Worm (Caenorhabditis elegans): Measurements from ENCODE around the gene T02B11.6.
A peak's percentile ranks its signal among the peaks of the same experiment; 100 is the strongest.
"Not testable (repeated sequence)": the region's sequence is repeated elsewhere in the genome, so short reads cannot be mapped to it uniquely, and the experiment has no call there.

T02B11.6 gene

ce11 chrV:903460-903859 lies 14.3 kb upstream of the T02B11.6 start, which contains the start of gene fmo-5:
Gene fmo-5, minus strand, starts transcription at chrV:903665.
- TF ChIP-seq nhr-12 (tag; optimal IDR thresholded peaks at IDR 0.05) (no peak), fos-1 (tag; optimal IDR thresholded peaks at IDR 0.05) (peak; percentile 12), nhr-25 (tag; optimal IDR thresholded peaks at IDR 0.05) (peak; percentile 62), nhr-11 (tag; optimal IDR thresholded peaks at IDR 0.05) (no peak), crh-2 (tag; optimal IDR thresholded peaks at IDR 0.05) (peak; percentile 71), mdl-1 (tag; optimal IDR thresholded peaks at IDR 0.05) (peak; percentile 38 to 56), unc-62 (GFP tag; optimal IDR thresholded peaks at IDR 0.05) (no peak), C34F6.9 (tag; optimal IDR thresholded peaks at IDR 0.05) (no peak), ZK546.5 (tag; optimal IDR thresholded peaks at IDR 0.05) (no peak), mbf-1 (tag; optimal IDR thresholded peaks at IDR 0.05) (no peak), sma-3 (GFP tag; optimal IDR thresholded peaks at IDR 0.05) (peak; percentile 40), nhr-129 (tag; optimal IDR thresholded peaks at IDR 0.05) (peak; percentile 27), sma-9 (GFP tag; optimal IDR thresholded peaks at IDR 0.05) (peak; percentile 69), sma-9 (tag; optimal IDR thresholded peaks at IDR 0.05) (no peak), gmeb-1 (tag; optimal IDR thresholded peaks at IDR 0.05) (peak; percentile 62), F13H6.1 (tag; optimal IDR thresholded peaks at IDR 0.05) (peak; percentile 30), egl-27 (tag; optimal IDR thresholded peaks at IDR 0.05) (no peak), aly-2 (tag; optimal IDR thresholded peaks at IDR 0.05) (no peak), Y55F3AM.14 (GFP tag; optimal IDR thresholded peaks at IDR 0.05) (no peak), nhr-21 (tag; optimal IDR thresholded peaks at IDR 0.05) (peak; percentile 57)

- TF ChIP-seq nhr-21 (tag; optimal IDR thresholded peaks at IDR 0.05) (no peak), nhr-25 (tag; optimal IDR thresholded peaks at IDR 0.05) (no peak), mab-5 (tag; optimal IDR thresholded peaks at IDR 0.05) (no peak), ama-1 (optimal IDR thresholded peaks at IDR 0.05) (no peak)
Measured at ce11 chrV:899087-899486, 10.0 kb upstream of the T02B11.6 start, which contains the start of gene nas-32. Gene nas-32, minus strand, starts transcription at chrV:899187.

- TF ChIP-seq sem-4 (tag; optimal IDR thresholded peaks at IDR 0.05) (no peak), blmp-1 (tag; optimal IDR thresholded peaks at IDR 0.05; ENCODE audit: insufficient read depth) (no peak), aly-2 (tag; optimal IDR thresholded peaks at IDR 0.05) (no peak), nhr-12 (tag; optimal IDR thresholded peaks at IDR 0.05) (no peak), ceh-16 (tag; optimal IDR thresholded peaks at IDR 0.05) (no peak), nhr-21 (tag; optimal IDR thresholded peaks at IDR 0.05) (no peak), ztf-4 (tag; optimal IDR thresholded peaks at IDR 0.05) (no peak)
Measured at ce11 chrV:893437-894018, 4.4 kb upstream of the T02B11.6 start, which contains the start of the genes srlf-23 and srlf-20. Gene srlf-23, minus strand, starts transcription at chrV:893537. Gene srlf-20, plus strand, starts transcription at chrV:893968.

ce11 chrV:890835-891234 lies 1.7 kb upstream of the T02B11.6 start, which contains the start of gene srlf-22:
Gene srlf-22, plus strand, starts transcription at chrV:891135.
- not testable (repeated sequence) for TF ChIP-seq nhr-23, dmd-4, alr-1 (tag; optimal IDR thresholded peaks at IDR 0.05)

- TF ChIP-seq sma-3 (GFP tag; optimal IDR thresholded peaks at IDR 0.05) (no peak), ama-1 (optimal IDR thresholded peaks at IDR 0.05) (no peak)
Measured at ce11 chrV:890423-890822, 1.3 kb upstream of the T02B11.6 start, which contains the start of gene srlf-21. Gene srlf-21, minus strand, starts transcription at chrV:890523.

- no peak for TF ChIP-seq ceh-16 (tag; optimal IDR thresholded peaks at IDR 0.05)
- no peak for TF ChIP-seq R02D3.7 (tag; optimal IDR thresholded peaks at IDR 0.05)
- TF ChIP-seq nhr-77 (tag; optimal IDR thresholded peaks at IDR 0.05): no peak
- TF ChIP-seq nhr-129 (tag; optimal IDR thresholded peaks at IDR 0.05): no peak
- no peak for TF ChIP-seq peb-1 (tag; optimal IDR thresholded peaks at IDR 0.05)
- TF ChIP-seq nhr-237 (tag; optimal IDR thresholded peaks at IDR 0.05): no peak
- no peak for TF ChIP-seq nhr-11 (tag; optimal IDR thresholded peaks at IDR 0.05)
- no peak for TF ChIP-seq ztf-4 (tag; optimal IDR thresholded peaks at IDR 0.05)
- TF ChIP-seq gmeb-1 (tag; optimal IDR thresholded peaks at IDR 0.05): no peak
- TF ChIP-seq lin-39 (tag; optimal IDR thresholded peaks at IDR 0.05): no peak
- no peak for TF ChIP-seq ztf-11 (tag; optimal IDR thresholded peaks at IDR 0.05)
- TF ChIP-seq sem-4 (tag; optimal IDR thresholded peaks at IDR 0.05): no peak
- TF ChIP-seq ceh-82 (tag; optimal IDR thresholded peaks at IDR 0.05): no peak
- TF ChIP-seq mbf-1 (tag; optimal IDR thresholded peaks at IDR 0.05): no peak
- no peak for TF ChIP-seq unc-62 (GFP tag; optimal IDR thresholded peaks at IDR 0.05)
- TF ChIP-seq sma-3 (GFP tag; optimal IDR thresholded peaks at IDR 0.05): no peak
- no peak for TF ChIP-seq lin-13 (GFP tag; optimal IDR thresholded peaks at IDR 0.05)
- no peak for TF ChIP-seq blmp-1 (tag; optimal IDR thresholded peaks at IDR 0.05; ENCODE audit: insufficient read depth)
- no peak for TF ChIP-seq fos-1 (tag; optimal IDR thresholded peaks at IDR 0.05)
- no peak for TF ChIP-seq unc-55 (GFP tag; optimal IDR thresholded peaks at IDR 0.05)
Measured at ce11 chrV:884324-884723, 4.8 kb downstream of the T02B11.6 start, which contains the start of gene srj-38. Gene srj-38, minus strand, starts transcription at chrV:884424.
